Worm (Caenorhabditis elegans): Measurements from ENCODE around the gene ttr-36.

Gene ttr-36

ce11 chrX:6519473-6519872 lies 8.7 kb downstream of the ttr-36 start:
- TF ChIP-seq elt-2 (tag; optimal IDR thresholded peaks at IDR 0.05) (no peak), elt-4 (tag; optimal IDR thresholded peaks at IDR 0.05) (no peak), pat-9 (tag; optimal IDR thresholded peaks at IDR 0.05) (no peak), K02D7.2 (tag; optimal IDR thresholded peaks at IDR 0.05) (no peak), rnt-1 (tag; optimal IDR thresholded peaks at IDR 0.05) (no peak), ztf-16 (tag; optimal IDR thresholded peaks at IDR 0.05) (no peak), odd-2 (tag; optimal IDR thresholded peaks at IDR 0.05) (no peak), ceh-19 (GFP tag; optimal IDR thresholded peaks at IDR 0.05) (no peak), lin-11 (tag; optimal IDR thresholded peaks at IDR 0.05) (no peak), fax-1 (tag; optimal IDR thresholded peaks at IDR 0.05) (no peak), npax-4 (tag; optimal IDR thresholded peaks at IDR 0.05) (no peak), tbx-2 (tag; optimal IDR thresholded peaks at IDR 0.05) (no peak), hlh-6 (tag; optimal IDR thresholded peaks at IDR 0.05) (no peak), ceh-18 (tag; optimal IDR thresholded peaks at IDR 0.05) (no peak)

- TF ChIP-seq ceh-31 (tag; optimal IDR thresholded peaks at IDR 0.05) (no peak), ceh-6 (GFP tag; optimal IDR thresholded peaks at IDR 0.05) (no peak), lim-6 (tag; optimal IDR thresholded peaks at IDR 0.05) (no peak), C38D4.7 (GFP tag; optimal IDR thresholded peaks at IDR 0.05) (no peak), Y22D7AL.16 (tag; optimal IDR thresholded peaks at IDR 0.05) (no peak), dmd-4 (tag; optimal IDR thresholded peaks at IDR 0.05; ENCODE audit: borderline replicate concordance) (no peak), mec-3 (tag; optimal IDR thresholded peaks at IDR 0.05; ENCODE audit: borderline replicate concordance) (no peak)
Observed at ce11 chrX:6519946-6520345, 9.2 kb downstream of the ttr-36 start.

- TF ChIP-seq ceh-6 (GFP tag; optimal IDR thresholded peaks at IDR 0.05) (no peak), dmd-4 (tag; optimal IDR thresholded peaks at IDR 0.05; ENCODE audit: borderline replicate concordance) (no peak), pha-2 (tag; optimal IDR thresholded peaks at IDR 0.05) (no peak)
Observed at ce11 chrX:6520644-6521043, 9.9 kb downstream of the ttr-36 start.

DNA sequence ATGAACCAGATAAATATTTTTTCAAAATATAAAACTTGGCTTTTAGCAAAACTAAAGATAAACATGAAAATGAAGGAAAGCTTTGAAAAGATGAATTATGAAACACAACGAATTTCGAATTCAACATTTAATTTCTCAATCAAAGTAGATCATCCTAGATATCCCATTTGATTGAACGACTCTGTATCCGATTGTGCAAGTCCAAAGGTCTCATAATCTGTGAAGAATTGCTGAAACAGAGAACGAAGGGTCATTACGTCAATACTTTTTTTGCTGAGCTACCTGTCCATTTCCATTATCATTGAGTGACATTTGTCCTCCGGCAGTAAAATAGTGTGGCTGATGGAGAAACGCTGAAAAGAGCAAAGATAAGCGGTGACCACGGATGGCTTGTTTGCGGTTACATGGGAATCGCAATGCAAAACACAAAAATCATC lies 11.9 kb downstream of the ttr-36 start:
- TF ChIP-seq rnt-1 (tag; optimal IDR thresholded peaks at IDR 0.05) (no peak), pha-4 (tag; optimal IDR thresholded peaks at IDR 0.05) (no peak), elt-2 (tag; optimal IDR thresholded peaks at IDR 0.05) (peak; percentile 73)

DNA sequence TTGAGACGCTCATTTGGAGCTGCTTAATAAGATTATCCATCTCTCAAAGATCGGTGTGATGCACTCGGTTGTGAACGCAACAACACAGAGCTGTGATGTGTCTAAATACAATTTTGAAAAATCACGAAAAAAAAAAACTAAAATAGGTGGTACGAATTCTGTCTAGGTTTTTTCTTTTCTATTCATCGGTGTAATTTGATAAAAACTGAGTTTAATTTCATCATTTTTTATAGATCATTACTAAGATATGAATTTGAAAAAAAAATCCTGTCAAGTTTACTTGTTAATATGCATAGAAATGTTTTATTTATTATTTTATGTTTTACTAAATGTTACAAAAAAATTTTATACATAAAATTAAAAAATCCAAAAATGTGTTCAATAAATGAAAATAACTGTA lies 19.3 kb downstream of the ttr-36 start, which contains the start of gene ceh-60:
TSS of gene ceh-60 (minus strand) at position 101 of the 400 bp plus-strand sequence.
- TF ChIP-seq ceh-24 (tag; optimal IDR thresholded peaks at IDR 0.05) (no peak), pha-2 (tag; optimal IDR thresholded peaks at IDR 0.05) (no peak), hlh-6 (tag; optimal IDR thresholded peaks at IDR 0.05) (no peak), sox-4 (tag; optimal IDR thresholded peaks at IDR 0.05) (no peak), ceh-31 (tag; optimal IDR thresholded peaks at IDR 0.05) (no peak), ceh-34 (tag; optimal IDR thresholded peaks at IDR 0.05) (no peak), ceh-30 (tag; optimal IDR thresholded peaks at IDR 0.05) (no peak), ceh-18 (tag; optimal IDR thresholded peaks at IDR 0.05) (no peak), ceh-14 (tag; optimal IDR thresholded peaks at IDR 0.05) (no peak), mec-3 (tag; optimal IDR thresholded peaks at IDR 0.05; ENCODE audit: borderline replicate concordance) (no peak), syd-9 (tag; optimal IDR thresholded peaks at IDR 0.05) (no peak), elt-4 (tag; optimal IDR thresholded peaks at IDR 0.05) (no peak), K02D7.2 (tag; optimal IDR thresholded peaks at IDR 0.05) (no peak), ahr-1 (tag; optimal IDR thresholded peaks at IDR 0.05) (no peak), pha-4 (tag; optimal IDR thresholded peaks at IDR 0.05) (no peak), odd-2 (tag; optimal IDR thresholded peaks at IDR 0.05) (no peak), nhr-11 (tag; optimal IDR thresholded peaks at IDR 0.05) (no peak)

ce11 chrX:6530591-6530990 lies 19.9 kb downstream of the ttr-36 start:
- TF ChIP-seq ahr-1 (tag; optimal IDR thresholded peaks at IDR 0.05) (no peak), npax-4 (tag; optimal IDR thresholded peaks at IDR 0.05) (no peak), ets-4 (tag; optimal IDR thresholded peaks at IDR 0.05) (no peak), hlh-13 (GFP tag; optimal IDR thresholded peaks at IDR 0.05) (no peak), unc-42 (tag; optimal IDR thresholded peaks at IDR 0.05) (no peak), dve-1 (tag; optimal IDR thresholded peaks at IDR 0.05) (no peak), ama-1 (optimal IDR thresholded peaks at IDR 0.05) (no peak), pros-1 (tag; optimal IDR thresholded peaks at IDR 0.05) (no peak), nhr-232 (tag; optimal IDR thresholded peaks at IDR 0.05) (no peak), zip-5 (tag; optimal IDR thresholded peaks at IDR 0.05) (no peak)
